Worm (Caenorhabditis elegans): ENCODE results near the gene Y37E11AL.1.

Y37E11AL.1 gene

DNA sequence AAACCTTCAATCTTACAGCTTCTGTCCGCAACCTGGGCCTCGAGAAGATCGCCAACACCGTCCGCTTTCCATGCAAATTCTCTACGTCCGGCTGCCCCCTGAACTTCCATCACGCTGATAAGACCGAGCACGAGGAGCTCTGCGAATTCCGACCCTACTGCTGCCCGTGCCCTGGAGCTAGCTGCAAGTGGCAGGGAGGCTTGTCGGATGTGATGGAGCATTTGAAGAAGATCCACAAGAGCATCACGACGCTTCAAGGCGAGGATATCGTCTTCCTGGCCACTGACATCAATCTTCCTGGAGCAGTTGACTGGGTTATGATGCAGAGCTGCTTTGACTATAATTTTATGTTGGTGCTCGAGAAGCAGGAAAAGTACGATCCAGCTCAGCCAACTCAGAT lies 36.5 kb downstream of the Y37E11AL.1 start:
- TF ChIP-seq elt-3 (tag; optimal IDR thresholded peaks at IDR 0.05) (no peak), zag-1 (tag; optimal IDR thresholded peaks at IDR 0.05) (no peak), elt-1 (tag; optimal IDR thresholded peaks at IDR 0.05) (no peak), elt-2 (tag; optimal IDR thresholded peaks at IDR 0.05) (no peak), nhr-237 (tag; optimal IDR thresholded peaks at IDR 0.05) (no peak), sea-2 (GFP tag; optimal IDR thresholded peaks at IDR 0.05) (no peak), nhr-11 (tag; optimal IDR thresholded peaks at IDR 0.05) (no peak), nhr-23 (tag; optimal IDR thresholded peaks at IDR 0.05) (no peak), fkh-2 (tag; optimal IDR thresholded peaks at IDR 0.05) (no peak), lin-39 (tag; optimal IDR thresholded peaks at IDR 0.05) (no peak), fkh-10 (GFP tag; optimal IDR thresholded peaks at IDR 0.05) (no peak), unc-39 (tag; optimal IDR thresholded peaks at IDR 0.05) (no peak), ama-1 (optimal IDR thresholded peaks at IDR 0.05) (no peak), ZK546.5 (tag; optimal IDR thresholded peaks at IDR 0.05) (no peak), nhr-12 (tag; optimal IDR thresholded peaks at IDR 0.05) (no peak), ceh-9 (tag; optimal IDR thresholded peaks at IDR 0.05) (no peak), lin-15B (tag; optimal IDR thresholded peaks at IDR 0.05) (no peak)

DNA sequence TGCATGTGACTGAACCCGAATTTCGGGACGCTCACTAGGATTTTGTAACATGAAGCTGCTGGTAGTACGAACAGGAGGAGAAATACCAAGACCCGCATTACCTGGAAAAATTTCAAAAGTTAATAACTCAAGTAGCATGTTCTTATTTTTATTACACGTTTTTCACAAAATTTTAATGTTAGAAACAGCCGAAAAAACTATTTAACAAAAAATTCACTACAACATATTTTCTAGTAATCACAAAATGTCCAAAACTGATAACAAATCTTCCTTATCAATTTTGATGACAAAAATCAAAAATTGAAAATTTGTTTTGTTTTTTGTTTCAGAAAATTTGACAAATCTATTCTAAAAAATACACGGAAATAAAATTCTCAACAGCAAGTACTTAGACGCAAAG lies 41.7 kb downstream of the Y37E11AL.1 start, which contains the start of gene ugt-45:
TSS of gene ugt-45 (minus strand) at position 101 of the 400 bp plus-strand sequence.
- no peak for TF ChIP-seq nhr-28 (tag; optimal IDR thresholded peaks at IDR 0.05)
- no peak for TF ChIP-seq elt-1 (tag; optimal IDR thresholded peaks at IDR 0.05)
- no peak for TF ChIP-seq elt-2 (tag; optimal IDR thresholded peaks at IDR 0.05)
- TF ChIP-seq snpc-4 (tag; optimal IDR thresholded peaks at IDR 0.05): no peak
- no peak for TF ChIP-seq ceh-9 (tag; optimal IDR thresholded peaks at IDR 0.05)
- TF ChIP-seq ceh-28 (tag; optimal IDR thresholded peaks at IDR 0.05): no peak

DNA sequence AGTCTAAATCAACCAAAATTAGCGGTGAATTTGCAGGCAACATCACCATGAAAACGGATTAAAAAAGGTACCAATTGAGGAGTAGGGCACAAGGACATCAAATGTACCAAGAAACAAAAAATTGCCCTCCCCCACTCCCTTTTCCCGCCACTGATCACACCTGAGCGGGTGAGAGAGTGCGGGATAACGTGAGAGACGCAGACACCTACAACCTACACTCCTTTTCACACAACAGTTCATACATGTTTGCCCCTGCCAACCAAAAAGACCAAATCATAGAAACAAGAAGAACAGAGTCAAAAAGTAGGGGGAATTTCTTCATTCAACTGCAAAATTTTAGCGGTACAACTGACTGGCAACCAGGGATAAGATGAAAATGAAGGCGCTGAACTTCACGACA lies 43.0 kb downstream of the Y37E11AL.1 start:
- no peak for TF ChIP-seq skn-1 (tag; optimal IDR thresholded peaks at IDR 0.05)
- TF ChIP-seq aly-2 (tag; optimal IDR thresholded peaks at IDR 0.05): no peak
- TF ChIP-seq mdl-1 (tag; optimal IDR thresholded peaks at IDR 0.05): no peak
- no peak for TF ChIP-seq pha-4 (tag; optimal IDR thresholded peaks at IDR 0.05)
- no peak for TF ChIP-seq daf-12 (tag; optimal IDR thresholded peaks at IDR 0.05)
- TF ChIP-seq pqm-1 (tag; optimal IDR thresholded peaks at IDR 0.05): no peak

DNA sequence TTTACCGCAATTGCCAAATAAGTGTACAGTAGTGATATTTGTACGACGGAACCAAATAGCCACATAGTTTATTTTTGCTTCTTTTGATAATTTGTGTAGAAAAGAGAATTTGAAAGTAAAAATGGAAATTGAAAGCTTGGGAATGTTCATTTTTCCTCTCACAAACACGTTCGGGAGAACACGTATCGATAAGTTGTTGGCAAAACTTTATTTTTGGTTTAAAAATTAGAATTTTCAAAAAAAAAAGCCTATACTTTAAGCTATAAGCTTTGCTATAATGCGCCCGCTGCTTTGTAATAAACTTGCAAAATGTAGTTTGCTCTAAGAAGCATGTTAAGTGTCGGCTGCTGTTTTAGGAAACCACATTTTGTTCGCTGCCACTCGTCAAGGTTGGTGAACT lies 46.1 kb downstream of the Y37E11AL.1 start, which contains the start of gene Y37E11AR.7:
TSS of gene Y37E11AR.7 (minus strand) at position 101 of the 400 bp plus-strand sequence.
- TF ChIP-seq fos-1 (tag; optimal IDR thresholded peaks at IDR 0.05) (no peak), ztf-4 (tag; optimal IDR thresholded peaks at IDR 0.05) (no peak), snpc-4 (tag; optimal IDR thresholded peaks at IDR 0.05) (no peak), elt-3 (tag; optimal IDR thresholded peaks at IDR 0.05) (no peak), fkh-2 (tag; optimal IDR thresholded peaks at IDR 0.05) (no peak), pha-4 (tag; optimal IDR thresholded peaks at IDR 0.05) (no peak), egl-5 (tag; optimal IDR thresholded peaks at IDR 0.05) (no peak), tbx-2 (tag; optimal IDR thresholded peaks at IDR 0.05) (no peak)

DNA sequence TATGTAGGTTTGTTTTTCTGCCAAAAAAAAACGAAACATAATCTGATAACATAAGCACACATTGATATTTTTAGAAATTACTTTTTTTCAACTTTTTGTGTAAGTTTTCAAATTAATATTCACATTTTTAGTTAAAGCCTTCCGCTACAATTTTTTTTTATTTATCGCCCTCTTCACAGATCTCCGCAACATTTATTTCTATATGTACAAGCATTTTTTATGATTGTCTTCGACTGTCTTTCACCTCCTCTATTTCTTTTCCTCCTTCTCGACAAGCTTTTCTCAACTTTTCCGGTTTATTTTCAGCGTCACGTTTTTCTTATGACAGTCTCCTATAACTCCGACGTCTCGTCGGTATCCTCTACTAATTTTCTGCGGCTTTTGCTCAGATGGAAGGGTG lies 46.6 kb downstream of the Y37E11AL.1 start, which contains the start of gene best-20:
TSS of gene best-20 (plus strand) at position 301 of the 400 bp plus-strand sequence.
- no peak for TF ChIP-seq jun-1 (tag; optimal IDR thresholded peaks at IDR 0.05)
- TF ChIP-seq unc-62 (GFP tag; optimal IDR thresholded peaks at IDR 0.05): no peak
- no peak for TF ChIP-seq R02D3.7 (tag; optimal IDR thresholded peaks at IDR 0.05)
- TF ChIP-seq mml-1 (tag; optimal IDR thresholded peaks at IDR 0.05): no peak
- TF ChIP-seq ceh-82 (tag; optimal IDR thresholded peaks at IDR 0.05): no peak
- TF ChIP-seq lin-15B (tag; optimal IDR thresholded peaks at IDR 0.05): no peak
- no peak for TF ChIP-seq mdl-1 (tag; optimal IDR thresholded peaks at IDR 0.05)
- no peak for TF ChIP-seq eor-1 (tag; optimal IDR thresholded peaks at IDR 0.05)
- TF ChIP-seq ztf-11 (tag; optimal IDR thresholded peaks at IDR 0.05): no peak

All from whole organism, L3 larva.